Fruit fly (Drosophila melanogaster) whole organism, embryonic: ENCODE data around the gene CG17108.

Experiments used
- BEAF-32 ChIP-seq: fragments of 200-800 bp; sonication (Bioruptor generic); optimal IDR thresholded peaks from 3 replicates; lab custom pipeline; 2017; ENCODE audit warnings: missing biosample characterization, missing genetic modification characterization, mild to moderate bottlenecking, moderate library complexity, missing genetic modification reagents
- CG10462 ChIP-seq: fragments of 200-800 bp; sonication (Bioruptor generic); optimal IDR thresholded peaks from 2 replicates; lab custom pipeline; 2016; ENCODE audit warnings: missing biosample characterization, missing genetic modification characterization
- CG10654 ChIP-seq: fragments of 200-800 bp; sonication (Bioruptor generic); optimal IDR thresholded peaks from 2 replicates; lab custom pipeline; 2016; ENCODE audit warnings: missing biosample characterization, missing genetic modification characterization
- CG11398 ChIP-seq: fragments of 200-800 bp; sonication (Bioruptor generic); optimal IDR thresholded peaks from 2 replicates; lab custom pipeline; 2016; ENCODE audit warnings: missing biosample characterization, missing genetic modification characterization
- CG11456 ChIP-seq: fragments of 200-800 bp; sonication (Bioruptor generic); IDR thresholded peaks from 3 replicates; pipeline ENCODE4 v1.3.6; 2022; ENCODE audit warnings: missing biosample characterization, missing genetic modification characterization
- CG11695 ChIP-seq: fragments of 200-800 bp; sonication (Bioruptor generic); IDR thresholded peaks from 3 replicates; pipeline ENCODE4 v1.3.6; 2022; ENCODE audit warnings: missing biosample characterization, missing genetic modification characterization
- CG13624 ChIP-seq: fragments of 200-800 bp; sonication (Bioruptor generic); optimal IDR thresholded peaks from 2 replicates; lab custom pipeline; 2016; ENCODE audit warnings: missing biosample characterization, missing genetic modification characterization
- CG1647 ChIP-seq: fragments of 200-800 bp; sonication (Bioruptor generic); optimal IDR thresholded peaks from 3 replicates; lab custom pipeline; 2016; ENCODE audit warnings: missing biosample characterization, missing genetic modification characterization
- CG17802 ChIP-seq: fragments of 200-800 bp; sonication (Bioruptor generic); optimal IDR thresholded peaks from 2 replicates; lab custom pipeline; 2018; ENCODE audit warnings: missing biosample characterization, mild to moderate bottlenecking, missing genetic modification characterization, moderate library complexity
- CG18011 ChIP-seq: fragments of 200-800 bp; sonication (Bioruptor generic); optimal IDR thresholded peaks from 2 replicates; lab custom pipeline; 2017; ENCODE audit warnings: missing biosample characterization, missing genetic modification characterization, mild to moderate bottlenecking, moderate library complexity, missing genotype
- CG30403 ChIP-seq: fragments of 200-800 bp; sonication (Bioruptor generic); optimal IDR thresholded peaks from 3 replicates; lab custom pipeline; 2016; ENCODE audit warnings: missing biosample characterization, missing genetic modification characterization
- CG33213 ChIP-seq: fragments of 200-800 bp; sonication (Bioruptor generic); optimal IDR thresholded peaks from 3 replicates; lab custom pipeline; 2016; ENCODE audit warnings: missing biosample characterization, missing genetic modification characterization
- CG5180 ChIP-seq: fragments of 200-800 bp; sonication (Bioruptor generic); optimal IDR thresholded peaks from 3 replicates; lab custom pipeline; 2017; ENCODE audit warnings: missing biosample characterization, missing genetic modification characterization, mild to moderate bottlenecking, moderate library complexity, missing genetic modification reagents
- CG6254 ChIP-seq: fragments of 200-800 bp; sonication (Bioruptor generic); optimal IDR thresholded peaks from 3 replicates; lab custom pipeline; 2017; ENCODE audit warnings: mild to moderate bottlenecking, missing biosample characterization, missing genetic modification reagents, missing genetic modification characterization
- CG6683 ChIP-seq: fragments of 200-800 bp; sonication (Bioruptor generic); optimal IDR thresholded peaks from 2 replicates; lab custom pipeline; 2017; ENCODE audit warnings: missing biosample characterization, mild to moderate bottlenecking, missing genetic modification characterization, missing genetic modification reagents
- CG7372 ChIP-seq: fragments of 200-800 bp; sonication (Bioruptor generic); IDR thresholded peaks from 2 replicates; pipeline ENCODE4 v1.3.6; 2022; ENCODE audit warnings: missing biosample characterization, missing genetic modification characterization
- CG7839 ChIP-seq: fragments of 200-800 bp; sonication (Bioruptor generic); optimal IDR thresholded peaks from 3 replicates; lab custom pipeline; 2018; ENCODE audit warnings: missing biosample characterization, mild to moderate bottlenecking, missing genetic modification characterization, moderate library complexity
- CG8359 ChIP-seq: fragments of 200-800 bp; sonication (Bioruptor generic); optimal IDR thresholded peaks from 2 replicates; lab custom pipeline; 2017; ENCODE audit warnings: missing biosample characterization, mild to moderate bottlenecking, missing genetic modification characterization, borderline replicate concordance
- CG8924 ChIP-seq: fragments of 200-800 bp; optimal IDR thresholded peaks from 3 replicates; lab custom pipeline; 2019; ENCODE audit warnings: missing biosample characterization, mild to moderate bottlenecking, missing genetic modification characterization, moderate library complexity
- CHES-1-like ChIP-seq: fragments of 200-800 bp; sonication (Bioruptor generic); optimal IDR thresholded peaks from 2 replicates; lab custom pipeline; 2016; ENCODE audit warnings: missing biosample characterization, missing genetic modification characterization
- CkIIα-i1 ChIP-seq: fragments of 200-800 bp; sonication (Bioruptor generic); IDR thresholded peaks from 2 replicates; pipeline ENCODE4 v1.3.6; 2022; ENCODE audit warnings: missing biosample characterization, missing genetic modification characterization
- D ChIP-seq, 2 experiments: fragments of 200-800 bp in 1 of 2; fragments of >200 bp in 1 of 2; sonication (Bioruptor generic) in 1 of 2; optimal IDR thresholded peaks; 2 replicates in 1 of 2; 3 replicates in 1 of 2; lab custom pipeline; 2017; ENCODE audit warnings: mild to moderate bottlenecking in 1 of 2, missing biosample characterization in 1 of 2, missing genetic modification characterization in 1 of 2, missing genetic modification reagents in 1 of 2
- Doc3 ChIP-seq: fragments of 200-800 bp; sonication (Bioruptor generic); IDR thresholded peaks from 3 replicates; pipeline ENCODE4 v1.3.6; 2022; ENCODE audit warnings: missing biosample characterization, missing genetic modification characterization; ENCODE audit not compliant: partially characterized antibody
- Hr51 ChIP-seq, 2 experiments: fragments of 200-800 bp; sonication (Bioruptor generic); optimal IDR thresholded peaks; 2 replicates in 1 of 2; 3 replicates in 1 of 2; lab custom pipeline; 2016 to 2018; ENCODE audit warnings: missing biosample characterization in 2 of 2, missing genetic modification characterization in 2 of 2, mild to moderate bottlenecking in 1 of 2, moderate library complexity in 1 of 2
- Meics ChIP-seq: fragments of 200-800 bp; sonication (Bioruptor generic); optimal IDR thresholded peaks from 2 replicates; lab custom pipeline; 2017; ENCODE audit warnings: missing biosample characterization, mild to moderate bottlenecking, missing genetic modification characterization
- Mes4 ChIP-seq: fragments of 200-800 bp; sonication (Bioruptor generic); optimal IDR thresholded peaks from 2 replicates; lab custom pipeline; 2016; ENCODE audit warnings: missing biosample characterization, missing genetic modification characterization
- Opbp ChIP-seq: fragments of 200-800 bp; sonication (Bioruptor generic); IDR thresholded peaks from 3 replicates; pipeline ENCODE4 v1.3.6; 2022; ENCODE audit warnings: missing biosample characterization, missing genetic modification characterization; ENCODE audit not compliant: partially characterized antibody
- Spps ChIP-seq: fragments of 200-800 bp; sonication (Bioruptor generic); optimal IDR thresholded peaks from 2 replicates; lab custom pipeline; 2018; ENCODE audit warnings: missing biosample characterization, mild to moderate bottlenecking, missing genetic modification characterization
- ap ChIP-seq: fragments of 200-800 bp; sonication (Bioruptor generic); IDR thresholded peaks from 2 replicates; pipeline ENCODE4 v1.3.6; 2022; ENCODE audit warnings: missing biosample characterization, missing genetic modification characterization
- ato ChIP-seq: fragments of 200-800 bp; sonication (Bioruptor generic); IDR thresholded peaks from 2 replicates; pipeline ENCODE4 v1.3.6; 2022; ENCODE audit warnings: missing biosample characterization, missing genetic modification characterization; ENCODE audit not compliant: partially characterized antibody
- caup ChIP-seq: fragments of 200-800 bp; sonication (Bioruptor generic); optimal IDR thresholded peaks from 3 replicates; lab custom pipeline; 2017; ENCODE audit warnings: missing biosample characterization, mild to moderate bottlenecking, missing genetic modification characterization, moderate library complexity; ENCODE audit not compliant: severe bottlenecking
- chif ChIP-seq, 2 experiments: fragments of 200-800 bp; sonication (Bioruptor generic); optimal IDR thresholded peaks; 3 replicates each; lab custom pipeline; 2016; ENCODE audit warnings: missing biosample characterization in 2 of 2, missing genetic modification characterization in 2 of 2
- dimm ChIP-seq: fragments of 200-800 bp; sonication (Bioruptor generic); IDR thresholded peaks from 2 replicates; pipeline ENCODE4 v1.3.6; 2022; ENCODE audit warnings: missing biosample characterization, missing genetic modification characterization
- emc ChIP-seq: fragments of 200-800 bp; sonication (Bioruptor generic); optimal IDR thresholded peaks from 2 replicates; lab custom pipeline; 2016; ENCODE audit warnings: missing biosample characterization, missing genetic modification characterization
- en ChIP-seq: fragments of 200-800 bp; sonication (Bioruptor generic); optimal IDR thresholded peaks from 2 replicates; lab custom pipeline; 2016; ENCODE audit warnings: missing biosample characterization, missing genetic modification characterization
- eve ChIP-seq, 2 experiments: fragments of >200 bp; optimal IDR thresholded peaks; 2 replicates each; lab custom pipeline; 2017; ENCODE audit warnings: missing biosample characterization in 2 of 2, missing genetic modification characterization in 2 of 2
- eyg ChIP-seq: fragments of 200-800 bp; sonication (Bioruptor generic); optimal IDR thresholded peaks from 3 replicates; lab custom pipeline; 2016; ENCODE audit warnings: missing biosample characterization, missing genetic modification characterization
- fd3F ChIP-seq: fragments of 200-800 bp; sonication (Bioruptor generic); optimal IDR thresholded peaks from 2 replicates; lab custom pipeline; 2018; ENCODE audit warnings: missing biosample characterization, mild to moderate bottlenecking, missing genetic modification characterization, moderate library complexity
- fd96Cb ChIP-seq: fragments of 200-800 bp; sonication (Bioruptor generic); optimal IDR thresholded peaks from 2 replicates; lab custom pipeline; 2018; ENCODE audit warnings: missing biosample characterization, mild to moderate bottlenecking, missing genetic modification characterization, moderate library complexity
- hth ChIP-seq: fragments of >200 bp; optimal IDR thresholded peaks from 2 replicates; lab custom pipeline; 2017; ENCODE audit warnings: inconsistent platforms
- jigr1 ChIP-seq: fragments of 200-800 bp; sonication (Bioruptor generic); IDR thresholded peaks from 3 replicates; pipeline ENCODE4 v1.3.6; 2022; ENCODE audit warnings: missing biosample characterization, missing genetic modification characterization
- lab ChIP-seq: fragments of 200-800 bp; sonication (Bioruptor generic); optimal IDR thresholded peaks from 3 replicates; lab custom pipeline; 2017; ENCODE audit warnings: missing biosample characterization, missing genetic modification characterization, mild to moderate bottlenecking, moderate library complexity, missing genetic modification reagents
- lmd ChIP-seq: fragments of 200-800 bp; sonication (Bioruptor generic); IDR thresholded peaks from 2 replicates; pipeline ENCODE4 v1.3.6; 2022; ENCODE audit warnings: missing biosample characterization, missing genetic modification characterization
- mld ChIP-seq: fragments of 200-800 bp; sonication (Bioruptor generic); IDR thresholded peaks from 3 replicates; pipeline ENCODE4 v1.3.6; 2022; ENCODE audit warnings: missing biosample characterization, missing genetic modification characterization; ENCODE audit not compliant: partially characterized antibody
- peb ChIP-seq: fragments of 200-800 bp; sonication (Bioruptor generic); IDR thresholded peaks from 2 replicates; pipeline ENCODE4 v1.3.6; 2022; ENCODE audit warnings: missing biosample characterization, missing genetic modification characterization
- pita ChIP-seq: fragments of 200-800 bp; sonication (Bioruptor generic); optimal IDR thresholded peaks from 2 replicates; lab custom pipeline; 2017; ENCODE audit warnings: missing biosample characterization, mild to moderate bottlenecking, missing genetic modification characterization
- sug ChIP-seq: fragments of 200-800 bp; optimal IDR thresholded peaks from 2 replicates; lab custom pipeline; 2019; ENCODE audit warnings: missing biosample characterization, mild to moderate bottlenecking, missing genetic modification characterization, moderate library complexity
- tup ChIP-seq: fragments of 200-800 bp; sonication (Bioruptor generic); optimal IDR thresholded peaks from 2 replicates; lab custom pipeline; 2016; ENCODE audit warnings: missing biosample characterization, mild to moderate bottlenecking, missing genetic modification characterization, moderate library complexity
- wor ChIP-seq: fragments of 200-800 bp; sonication (Bioruptor generic); IDR thresholded peaks from 2 replicates; pipeline ENCODE4 v1.3.6; 2022; ENCODE audit warnings: missing biosample characterization, missing genetic modification characterization

CG17108 gene

dm6 chr2L:10703281-10703680, 9.4 kb upstream of the CG17108 start, which contains the start of gene CG6415 (continued):
- TF ChIP-seq CG7839 (tag; lab: Kevin White, UChicago) (peak; percentile 87), CG7372 (GFP tag; lab: Robert Waterston, UW) (peak; percentile 62), caup (GFP tag; lab: Kevin White, UChicago) (peak; percentile 57), tup (GFP tag; lab: Kevin White, UChicago) (peak; percentile 36), Doc3 (GFP tag; lab: Robert Waterston, UW) (no peak), emc (no peak), CG10654 (peak; percentile 57), CG1647 (peak; percentile 25), CG8359 (peak; percentile 43), CkIIα-i1 (GFP tag; lab: Robert Waterston, UW) (no peak), CG13624 (GFP tag; lab: Kevin White, UChicago) (peak; percentile 70), CG6683 (GFP tag; lab: Kevin White, UChicago) (no peak), eyg (GFP tag; lab: Kevin White, UChicago) (peak; percentile 32), CG10462 (GFP tag; lab: Kevin White, UChicago) (peak; percentile 51), sug (tag; lab: Kevin White, UChicago) (peak; percentile 92), peb (GFP tag; lab: Robert Waterston, UW) (0 out of 2 replicates have a peak, but pooled peaks have one; percentile 21), CG11398 (peak; percentile 42), fd3F (peak; percentile 60), lab (GFP tag; lab: Kevin White, UChicago) (peak; percentile 85), ap (GFP tag; lab: Robert Waterston, UW) (0 out of 2 replicates have a peak, but pooled peaks have one; percentile 45), CG11695 (GFP tag; lab: Robert Waterston, UW) (peak; percentile 81; the same call in 2 of the 3 replicates), fd96Cb (tag; lab: Kevin White, UChicago) (peak; percentile 75), wor (GFP tag; lab: Robert Waterston, UW) (0 out of 2 replicates have a peak, but pooled peaks have one; percentile 30), Meics (GFP tag; lab: Kevin White, UChicago) (peak; percentile 77), en (GFP tag; lab: Kevin White, UChicago) (peak; percentile 37), Opbp (no peak), CHES-1-like (peak; percentile 14), pita (GFP tag; lab: Kevin White, UChicago) (no peak), lmd (GFP tag; lab: Robert Waterston, UW) (peak; percentile 74), Mes4 (GFP tag; lab: Kevin White, UChicago) (peak; percentile 54), CG8924 (tag; lab: Kevin White, UChicago) (peak; percentile 76), chif (GFP tag; optimal IDR thresholded peaks at IDR 0.05; lab: Kevin White, UChicago) (peak; percentile 36 to 75), BEAF-32 (GFP tag; lab: Kevin White, UChicago) (no peak), eve (GFP tag; optimal IDR thresholded peaks at IDR 0.05; lab: Kevin White, UChicago) (no peak), CG17802 (tag; lab: Kevin White, UChicago) (peak; percentile 24), dimm (GFP tag; lab: Robert Waterston, UW) (no peak), mld (GFP tag; lab: Robert Waterston, UW) (no peak), jigr1 (GFP tag; lab: Robert Waterston, UW) (no peak), D (optimal IDR thresholded peaks at IDR 0.05; lab: Kevin White, UChicago) (no peak), D (GFP tag; optimal IDR thresholded peaks at IDR 0.05; lab: Kevin White, UChicago) (peak; percentile 68), ato (GFP tag; lab: Robert Waterston, UW) (no peak), CG11456 (peak; percentile 78), Spps (tag; lab: Kevin White, UChicago) (peak; percentile 32), hth (lab: Kevin White, UChicago) (no peak), CG5180 (GFP tag; lab: Kevin White, UChicago) (peak; percentile 46), CG33213 (peak; percentile 44), CG6254 (GFP tag; lab: Kevin White, UChicago) (peak; percentile 20), Hr51 (GFP tag; optimal IDR thresholded peaks at IDR 0.05; lab: Kevin White, UChicago) (peak in 1 of 2 experiments; percentile 63), CG18011 (GFP tag; lab: Kevin White, UChicago) (peak; percentile 11), CG30403 (GFP tag; lab: Kevin White, UChicago) (peak; percentile 69)
